Worm (Caenorhabditis elegans): Measurements from ENCODE around the gene odr-1.

odr-1 gene

ce11 chrX:13589735-13590134 lies 38.9 kb upstream of the odr-1 start, which contains the start of gene col-9:
col-9 (plus strand) TSS chrX:13590035.
- TF ChIP-seq elt-3 (tag; optimal IDR thresholded peaks at IDR 0.05) (no peak), C34F6.9 (tag; optimal IDR thresholded peaks at IDR 0.05) (no peak), nhr-12 (tag; optimal IDR thresholded peaks at IDR 0.05) (no peak)

ce11 chrX:13584725-13585371 lies 34.1 kb upstream of the odr-1 start, which contains the start of gene unc-84:
unc-84 (plus strand) TSS chrX:13584775.
- TF ChIP-seq F13H6.1 (tag; optimal IDR thresholded peaks at IDR 0.05) (peak; percentile 1), sma-3 (GFP tag; optimal IDR thresholded peaks at IDR 0.05) (no peak), nhr-77 (tag; optimal IDR thresholded peaks at IDR 0.05) (no peak), unc-55 (GFP tag; optimal IDR thresholded peaks at IDR 0.05) (peak; percentile 9), dmd-4 (tag; optimal IDR thresholded peaks at IDR 0.05) (no peak), egl-27 (tag; optimal IDR thresholded peaks at IDR 0.05) (no peak), lin-39 (tag; optimal IDR thresholded peaks at IDR 0.05) (no peak), lsy-2 (tag; optimal IDR thresholded peaks at IDR 0.05) (no peak), R02D3.7 (tag; optimal IDR thresholded peaks at IDR 0.05) (no peak), ceh-16 (tag; optimal IDR thresholded peaks at IDR 0.05) (no peak), sma-9 (GFP tag; optimal IDR thresholded peaks at IDR 0.05) (no peak), sma-9 (tag; optimal IDR thresholded peaks at IDR 0.05) (no peak), nhr-11 (tag; optimal IDR thresholded peaks at IDR 0.05) (no peak), lin-13 (GFP tag; optimal IDR thresholded peaks at IDR 0.05) (no peak), nhr-10 (tag; optimal IDR thresholded peaks at IDR 0.05) (no peak), C34F6.9 (tag; optimal IDR thresholded peaks at IDR 0.05) (peak; percentile 2), alr-1 (tag; optimal IDR thresholded peaks at IDR 0.05) (no peak), nhr-25 (tag; optimal IDR thresholded peaks at IDR 0.05) (no peak), blmp-1 (tag; optimal IDR thresholded peaks at IDR 0.05; ENCODE audit: insufficient read depth) (no peak), nhr-237 (tag; optimal IDR thresholded peaks at IDR 0.05) (no peak), skn-1 (tag; optimal IDR thresholded peaks at IDR 0.05) (no peak), elt-1 (tag; optimal IDR thresholded peaks at IDR 0.05) (no peak), gmeb-1 (tag; optimal IDR thresholded peaks at IDR 0.05) (peak; percentile 55), ztf-4 (tag; optimal IDR thresholded peaks at IDR 0.05) (no peak)

- TF ChIP-seq peb-1 (tag; optimal IDR thresholded peaks at IDR 0.05), result no peak
- TF ChIP-seq lin-11 (tag; optimal IDR thresholded peaks at IDR 0.05), result peak; percentile 48
- peak; percentile 32 for TF ChIP-seq mab-5 (tag; optimal IDR thresholded peaks at IDR 0.05)
- TF ChIP-seq ama-1 (optimal IDR thresholded peaks at IDR 0.05), result no peak
- TF ChIP-seq lsy-2 (tag; optimal IDR thresholded peaks at IDR 0.05), result peak in 1 of 2 experiments; percentile 12
- TF ChIP-seq R02D3.7 (tag; optimal IDR thresholded peaks at IDR 0.05), result no peak
- TF ChIP-seq C34F6.9 (tag; optimal IDR thresholded peaks at IDR 0.05), result no peak
- no peak for TF ChIP-seq unc-39 (tag; optimal IDR thresholded peaks at IDR 0.05)
- peak; percentile 11 for TF ChIP-seq unc-55 (GFP tag; optimal IDR thresholded peaks at IDR 0.05)
- peak; percentile 73 for TF ChIP-seq ceh-16 (tag; optimal IDR thresholded peaks at IDR 0.05)
- TF ChIP-seq sma-3 (GFP tag; optimal IDR thresholded peaks at IDR 0.05), result no peak
- TF ChIP-seq mdl-1 (tag; optimal IDR thresholded peaks at IDR 0.05), result no peak
- TF ChIP-seq zag-1 (tag; optimal IDR thresholded peaks at IDR 0.05), result no peak
- TF ChIP-seq nhr-237 (tag; optimal IDR thresholded peaks at IDR 0.05), result no peak
- no peak for TF ChIP-seq unc-62 (GFP tag; optimal IDR thresholded peaks at IDR 0.05)
- TF ChIP-seq gmeb-1 (tag; optimal IDR thresholded peaks at IDR 0.05), result no peak
- no peak for TF ChIP-seq nhr-12 (tag; optimal IDR thresholded peaks at IDR 0.05)
- peak; percentile 40 for TF ChIP-seq fos-1 (tag; optimal IDR thresholded peaks at IDR 0.05)
- TF ChIP-seq dmd-4 (tag; optimal IDR thresholded peaks at IDR 0.05), result no peak
- TF ChIP-seq nhr-129 (tag; optimal IDR thresholded peaks at IDR 0.05), result peak; percentile 62
- TF ChIP-seq alr-1 (tag; optimal IDR thresholded peaks at IDR 0.05), result no peak
- no peak for TF ChIP-seq nhr-21 (tag; optimal IDR thresholded peaks at IDR 0.05)
- no peak for TF ChIP-seq snpc-4 (tag; optimal IDR thresholded peaks at IDR 0.05)
- TF ChIP-seq sma-9 (GFP tag; optimal IDR thresholded peaks at IDR 0.05), result no peak
- TF ChIP-seq sma-9 (tag; optimal IDR thresholded peaks at IDR 0.05), result no peak
- TF ChIP-seq F13H6.1 (tag; optimal IDR thresholded peaks at IDR 0.05), result peak; percentile 65
- TF ChIP-seq mbf-1 (tag; optimal IDR thresholded peaks at IDR 0.05), result no peak
- TF ChIP-seq lin-13 (GFP tag; optimal IDR thresholded peaks at IDR 0.05), result no peak
- TF ChIP-seq sem-4 (tag; optimal IDR thresholded peaks at IDR 0.05), result peak; percentile 62
- no peak for TF ChIP-seq skn-1 (tag; optimal IDR thresholded peaks at IDR 0.05)
- no peak for TF ChIP-seq ceh-82 (tag; optimal IDR thresholded peaks at IDR 0.05)
- TF ChIP-seq ztf-1 (GFP tag; conservative IDR thresholded peaks at IDR 0.05), result no peak
- no peak for TF ChIP-seq nhr-11 (tag; optimal IDR thresholded peaks at IDR 0.05)
- no peak for TF ChIP-seq lin-39 (tag; optimal IDR thresholded peaks at IDR 0.05)
- no peak for TF ChIP-seq aly-2 (tag; optimal IDR thresholded peaks at IDR 0.05)
- TF ChIP-seq nhr-25 (tag; optimal IDR thresholded peaks at IDR 0.05), result peak; percentile 73
- TF ChIP-seq elt-1 (tag; optimal IDR thresholded peaks at IDR 0.05), result no peak
- TF ChIP-seq ztf-4 (tag; optimal IDR thresholded peaks at IDR 0.05), result no peak
- TF ChIP-seq nhr-77 (tag; optimal IDR thresholded peaks at IDR 0.05), result no peak
- TF ChIP-seq ZK546.5 (tag; optimal IDR thresholded peaks at IDR 0.05), result no peak
Measured at ce11 chrX:13583895-13584344, 33.1 kb upstream of the odr-1 start.
